Worm (Caenorhabditis elegans) whole organism, young adult: Measurements from ENCODE around the gene hrg-7.

Source experiments
- B0261.1 ChIP-seq: sonication (generic microtip); optimal IDR thresholded peaks from 2 replicates; lab custom pipeline; 2016; ENCODE audit warnings: mild to moderate bottlenecking, missing genetic modification characterization, moderate library complexity, missing compliant biosample characterization
- F22D6.2 ChIP-seq: sonication (generic microtip); optimal IDR thresholded peaks from 2 replicates; lab custom pipeline; 2016; ENCODE audit warnings: mild to moderate bottlenecking, missing genetic modification characterization, missing compliant biosample characterization
- ama-1 ChIP-seq, 3 experiments: fragments of 150-350 bp in 1 of 3; sonication (generic microtip) in 2 of 3; optimal IDR thresholded peaks; 2 replicates each; lab custom pipeline; 2014 to 2018; ENCODE audit warnings: missing biosample characterization in 2 of 3, missing genetic modification characterization in 2 of 3, missing genetic modification reagents in 2 of 3
- bed-2 ChIP-seq: fragments of 200-800 bp; sonication (Bioruptor generic); IDR thresholded peaks from 2 replicates; pipeline ENCODE4 v1.3.6; 2022; ENCODE audit warnings: missing genetic modification reagents, missing genetic modification characterization, missing compliant biosample characterization
- cebp-1 ChIP-seq, 2 experiments: fragments of 200-800 bp in 1 of 2; sonication (Bioruptor generic) in 1 of 2; sonication (generic microtip) in 1 of 2; IDR thresholded peaks in 1 of 2; optimal IDR thresholded peaks in 1 of 2; 2 replicates each; pipeline versions ENCODE4 v1.3.6 to Lab custom; 2017 to 2022; ENCODE audit warnings: missing compliant biosample characterization in 2 of 2, missing genetic modification characterization in 2 of 2, mild to moderate bottlenecking in 1 of 2, missing genetic modification reagents in 1 of 2, moderate library complexity in 1 of 2
- hrde-1 ChIP-seq: sonication (generic microtip); optimal IDR thresholded peaks from 2 replicates; lab custom pipeline; 2016; ENCODE audit warnings: missing genetic modification characterization, mild to moderate bottlenecking, missing compliant biosample characterization, moderate library complexity, missing genotype, missing genetic modification reagents, borderline replicate concordance
- mxl-1 ChIP-seq: sonication (generic microtip); optimal IDR thresholded peaks from 2 replicates; lab custom pipeline; 2016; ENCODE audit warnings: missing genetic modification characterization, missing compliant biosample characterization
- nhr-90 ChIP-seq: sonication (generic microtip); optimal IDR thresholded peaks from 2 replicates; lab custom pipeline; 2016; ENCODE audit warnings: missing genotype, mild to moderate bottlenecking, missing genetic modification characterization, missing compliant biosample characterization
- unc-62 ChIP-seq: fragments of 150-350 bp; optimal IDR thresholded peaks from 2 replicates; lab custom pipeline; 2014; ENCODE audit warnings: missing biosample characterization, missing genetic modification reagents, missing genetic modification characterization
- zfh-2 ChIP-seq: fragments of 200-800 bp; sonication (Bioruptor generic); conservative IDR thresholded peaks from 2 replicates; pipeline ENCODE4 v1.3.6; 2022; ENCODE audit warnings: missing genetic modification reagents, missing genetic modification characterization, missing compliant biosample characterization

- no peak for TF ChIP-seq B0261.1 (tag; lab: Kevin White, UChicago)
- no peak for TF ChIP-seq F22D6.2 (tag; lab: Kevin White, UChicago)
- TF ChIP-seq mxl-1 (tag; lab: Kevin White, UChicago), result no peak
- TF ChIP-seq hrde-1 (tag; lab: Kevin White, UChicago), result no peak
- no peak for TF ChIP-seq unc-62 (GFP tag; lab: Kevin White, UChicago)
- no peak for TF ChIP-seq bed-2 (GFP tag; lab: Robert Waterston, UW)
- TF ChIP-seq zfh-2, result no peak
- TF ChIP-seq nhr-90 (tag; lab: Kevin White, UChicago), result no peak
- no peak for TF ChIP-seq cebp-1 (GFP tag; IDR thresholded peaks at IDR 0.05; lab: Robert Waterston, UW)
- no peak for TF ChIP-seq cebp-1 (tag; optimal IDR thresholded peaks at IDR 0.05; lab: Kevin White, UChicago)
- no peak for TF ChIP-seq ama-1 (optimal IDR thresholded peaks at IDR 0.05; lab: Kevin White, UChicago)
- TF ChIP-seq ama-1 (GFP tag; optimal IDR thresholded peaks at IDR 0.05; lab: Kevin White, UChicago), result no peak
These were observed 15.9 kb upstream of the hrg-7 start, which contains the start of gene R11D1.12 for ce11 chrV:12725893-12726292.
